Fruit fly (Drosophila melanogaster) whole organism, embryonic: ENCODE data around the gene IA-2.
A peak's percentile ranks its signal among the peaks of the same experiment; 100 is the strongest.

Experiments used
- Adf1 ChIP-seq: fragments of 200-800 bp; sonication (Bioruptor generic); IDR thresholded peaks from 2 replicates; pipeline ENCODE4 v1.3.6; 2022; ENCODE audit warnings: missing biosample characterization, missing genetic modification characterization
- Aef1 ChIP-seq: fragments of 200-800 bp; sonication (Bioruptor generic); IDR thresholded peaks from 3 replicates; pipeline ENCODE4 v1.3.6; 2022; ENCODE audit warnings: missing biosample characterization, missing genetic modification characterization
- B-H2 ChIP-seq: fragments of 200-800 bp; sonication (Bioruptor generic); optimal IDR thresholded peaks from 2 replicates; lab custom pipeline; 2018; ENCODE audit warnings: missing biosample characterization, mild to moderate bottlenecking, missing genetic modification characterization
- CG10267 ChIP-seq: fragments of 200-800 bp; sonication (Bioruptor generic); optimal IDR thresholded peaks from 2 replicates; lab custom pipeline; 2018; ENCODE audit warnings: missing biosample characterization, mild to moderate bottlenecking, missing genetic modification characterization, moderate library complexity
- CG12299 ChIP-seq: fragments of 200-800 bp; sonication (Bioruptor generic); optimal IDR thresholded peaks from 2 replicates; lab custom pipeline; 2018; ENCODE audit warnings: missing biosample characterization, mild to moderate bottlenecking, missing genetic modification characterization
- CG1233 ChIP-seq: fragments of 200-800 bp; sonication (Bioruptor generic); optimal IDR thresholded peaks from 4 replicates; lab custom pipeline; 2018; ENCODE audit warnings: missing biosample characterization, mild to moderate bottlenecking, missing genetic modification characterization
- CG12942 ChIP-seq: fragments of 200-800 bp; sonication (Bioruptor generic); optimal IDR thresholded peaks from 3 replicates; lab custom pipeline; 2016; ENCODE audit warnings: missing biosample characterization, missing genetic modification characterization
- CG13296 ChIP-seq: fragments of 200-800 bp; sonication (Bioruptor generic); optimal IDR thresholded peaks from 3 replicates; lab custom pipeline; 2018; ENCODE audit warnings: missing biosample characterization, mild to moderate bottlenecking, missing genetic modification characterization
- CG1529 ChIP-seq: fragments of 200-800 bp; sonication (Bioruptor generic); optimal IDR thresholded peaks from 3 replicates; lab custom pipeline; 2018; ENCODE audit warnings: missing biosample characterization, missing genetic modification characterization
- CG15601 ChIP-seq: fragments of 200-800 bp; sonication (Bioruptor generic); optimal IDR thresholded peaks from 3 replicates; lab custom pipeline; 2019; ENCODE audit warnings: missing biosample characterization, mild to moderate bottlenecking, missing genetic modification characterization, moderate library complexity
- CG17359 ChIP-seq: fragments of 200-800 bp; sonication (Bioruptor generic); optimal IDR thresholded peaks from 3 replicates; lab custom pipeline; 2018; ENCODE audit warnings: missing biosample characterization, mild to moderate bottlenecking, missing genetic modification characterization, moderate library complexity
- CG2116 ChIP-seq: fragments of 200-800 bp; sonication (Bioruptor generic); optimal IDR thresholded peaks from 3 replicates; lab custom pipeline; 2018; ENCODE audit warnings: missing biosample characterization, mild to moderate bottlenecking, missing genetic modification characterization
- CG32767 ChIP-seq: fragments of 200-800 bp; sonication (Bioruptor generic); IDR thresholded peaks from 2 replicates; pipeline ENCODE4 v1.3.6; 2022; ENCODE audit warnings: missing biosample characterization, missing genetic modification characterization
- CG34422 ChIP-seq: fragments of 200-800 bp; sonication (Bioruptor generic); IDR thresholded peaks from 3 replicates; pipeline ENCODE4 v1.3.6; 2022; ENCODE audit warnings: missing biosample characterization, missing genetic modification characterization
- CG4328 ChIP-seq: fragments of 200-800 bp; sonication (Bioruptor generic); optimal IDR thresholded peaks from 3 replicates; lab custom pipeline; 2017; ENCODE audit warnings: missing biosample characterization, missing genetic modification reagents, missing genetic modification characterization
- CG4730 ChIP-seq: fragments of 200-800 bp; sonication (Bioruptor generic); IDR thresholded peaks from 2 replicates; pipeline ENCODE4 v1.3.6; 2022; ENCODE audit warnings: missing biosample characterization, missing genetic modification characterization
- CG8281 ChIP-seq: fragments of 200-800 bp; sonication (Bioruptor generic); optimal IDR thresholded peaks from 2 replicates; lab custom pipeline; 2018; ENCODE audit warnings: missing biosample characterization, mild to moderate bottlenecking, missing genetic modification characterization, moderate library complexity
- CG8478 ChIP-seq: fragments of >200 bp; optimal IDR thresholded peaks from 2 replicates; lab custom pipeline; 2018
- CHES-1-like ChIP-seq: fragments of 200-800 bp; sonication (Bioruptor generic); optimal IDR thresholded peaks from 2 replicates; lab custom pipeline; 2016; ENCODE audit warnings: missing biosample characterization, missing genetic modification characterization
- CTCF ChIP-seq: fragments of 200-800 bp; sonication (Bioruptor generic); optimal IDR thresholded peaks from 2 replicates; lab custom pipeline; 2017; ENCODE audit warnings: missing biosample characterization, mild to moderate bottlenecking, missing genetic modification characterization, moderate library complexity
- D19B ChIP-seq: fragments of 200-800 bp; sonication (Bioruptor generic); optimal IDR thresholded peaks from 2 replicates; lab custom pipeline; 2017; ENCODE audit warnings: missing biosample characterization, mild to moderate bottlenecking, missing genetic modification characterization
- Mad ChIP-seq: fragments of 200-800 bp; sonication (Bioruptor generic); optimal IDR thresholded peaks from 2 replicates; lab custom pipeline; 2016; ENCODE audit warnings: missing biosample characterization, missing genetic modification characterization
- Max ChIP-seq: fragments of 200-800 bp; sonication (Bioruptor generic); optimal IDR thresholded peaks from 2 replicates; lab custom pipeline; 2016; ENCODE audit warnings: missing biosample characterization, mild to moderate bottlenecking, missing genetic modification characterization
- Mrtf ChIP-seq: fragments of 200-800 bp; sonication (Bioruptor generic); IDR thresholded peaks from 3 replicates; pipeline ENCODE4 v1.3.6; 2022; ENCODE audit warnings: missing biosample characterization, missing genetic modification characterization
- NFAT ChIP-seq: fragments of 200-800 bp; sonication (Bioruptor generic); IDR thresholded peaks from 2 replicates; pipeline ENCODE4 v1.3.6; 2022; ENCODE audit warnings: missing biosample characterization, missing genetic modification characterization
- Nf-YB ChIP-seq: fragments of 200-800 bp; sonication (Bioruptor generic); optimal IDR thresholded peaks from 3 replicates; lab custom pipeline; 2019; ENCODE audit warnings: missing biosample characterization, mild to moderate bottlenecking, missing genetic modification characterization, moderate library complexity
- Nf-YC ChIP-seq: fragments of 200-800 bp; optimal IDR thresholded peaks from 3 replicates; lab custom pipeline; 2019; ENCODE audit warnings: missing biosample characterization, mild to moderate bottlenecking, missing genetic modification characterization, moderate library complexity
- Oaz ChIP-seq: fragments of 200-800 bp; sonication (Bioruptor generic); IDR thresholded peaks from 2 replicates; pipeline ENCODE4 v1.3.6; 2022; ENCODE audit warnings: missing biosample characterization, missing genetic modification characterization
- Pdp1 ChIP-seq, 2 experiments: fragments of 200-800 bp; sonication (Bioruptor generic); optimal IDR thresholded peaks; 3 replicates each; lab custom pipeline; 2016; ENCODE audit warnings: missing biosample characterization in 2 of 2, missing genetic modification characterization in 2 of 2, mild to moderate bottlenecking in 1 of 2, moderate library complexity in 1 of 2
- cad ChIP-seq: fragments of >200 bp; optimal IDR thresholded peaks from 2 replicates; lab custom pipeline; 2017; ENCODE audit warnings: missing biosample characterization, missing genetic modification characterization
- chm ChIP-seq: fragments of 200-800 bp; sonication (Bioruptor generic); IDR thresholded peaks from 2 replicates; pipeline ENCODE4 v1.3.6; 2022; ENCODE audit warnings: missing biosample characterization, missing genetic modification characterization
- chn ChIP-seq: fragments of 200-800 bp; sonication (Bioruptor generic); optimal IDR thresholded peaks from 2 replicates; lab custom pipeline; 2016; ENCODE audit warnings: missing biosample characterization, missing genetic modification characterization
- crp ChIP-seq, 2 experiments: fragments of 200-800 bp; sonication (Bioruptor generic); optimal IDR thresholded peaks; 2 replicates in 1 of 2; 3 replicates in 1 of 2; lab custom pipeline; 2017; ENCODE audit warnings: missing biosample characterization in 2 of 2, missing genetic modification characterization in 2 of 2, mild to moderate bottlenecking in 1 of 2, moderate library complexity in 1 of 2
- da ChIP-seq: fragments of 200-800 bp; sonication (Bioruptor generic); optimal IDR thresholded peaks from 2 replicates; lab custom pipeline; 2016; ENCODE audit warnings: missing biosample characterization, missing genetic modification characterization
- fd64A ChIP-seq: fragments of 200-800 bp; sonication (Bioruptor generic); optimal IDR thresholded peaks from 3 replicates; lab custom pipeline; 2018; ENCODE audit warnings: missing biosample characterization, mild to moderate bottlenecking, missing genetic modification characterization
- hth ChIP-seq: fragments of >200 bp; optimal IDR thresholded peaks from 2 replicates; lab custom pipeline; 2017; ENCODE audit warnings: inconsistent platforms
- knrl ChIP-seq: fragments of 200-800 bp; sonication (Bioruptor generic); IDR thresholded peaks from 3 replicates; pipeline ENCODE4 v1.3.6; 2022; ENCODE audit warnings: missing biosample characterization, missing genetic modification characterization; ENCODE audit not compliant: partially characterized antibody
- lmd ChIP-seq: fragments of 200-800 bp; sonication (Bioruptor generic); IDR thresholded peaks from 2 replicates; pipeline ENCODE4 v1.3.6; 2022; ENCODE audit warnings: missing biosample characterization, missing genetic modification characterization
- p53 ChIP-seq: fragments of 200-800 bp; sonication (Bioruptor generic); optimal IDR thresholded peaks from 2 replicates; lab custom pipeline; 2016; ENCODE audit warnings: missing biosample characterization, missing genetic modification characterization
- peb ChIP-seq: fragments of 200-800 bp; sonication (Bioruptor generic); IDR thresholded peaks from 2 replicates; pipeline ENCODE4 v1.3.6; 2022; ENCODE audit warnings: missing biosample characterization, missing genetic modification characterization
- pzg ChIP-seq: fragments of 200-800 bp; sonication (Bioruptor generic); optimal IDR thresholded peaks from 3 replicates; lab custom pipeline; 2018; ENCODE audit warnings: missing biosample characterization, mild to moderate bottlenecking, missing genetic modification characterization, moderate library complexity
- sc ChIP-seq, 3 experiments: fragments of >200 bp in 2 of 3; fragments of 200-800 bp in 1 of 3; sonication (Bioruptor generic) in 1 of 3; optimal IDR thresholded peaks; 2 replicates in 2 of 3; 3 replicates in 1 of 3; lab custom pipeline; 2017; ENCODE audit warnings: mild to moderate bottlenecking in 1 of 3, missing biosample characterization in 1 of 3, missing genetic modification characterization in 1 of 3, missing genetic modification reagents in 1 of 3
- sd ChIP-seq: fragments of 200-800 bp; sonication (Bioruptor generic); optimal IDR thresholded peaks from 3 replicates; lab custom pipeline; 2018; ENCODE audit warnings: missing biosample characterization, mild to moderate bottlenecking, missing genetic modification characterization, moderate library complexity
- slp2 ChIP-seq: fragments of 200-800 bp; sonication (Bioruptor generic); optimal IDR thresholded peaks from 2 replicates; lab custom pipeline; 2016; ENCODE audit warnings: missing biosample characterization, missing genetic modification characterization
- sqz ChIP-seq: fragments of 200-800 bp; sonication (Bioruptor generic); optimal IDR thresholded peaks from 3 replicates; lab custom pipeline; 2018; ENCODE audit warnings: missing biosample characterization, mild to moderate bottlenecking, missing genetic modification characterization
- tap ChIP-seq: fragments of 200-800 bp; optimal IDR thresholded peaks from 3 replicates; lab custom pipeline; 2019; ENCODE audit warnings: missing biosample characterization, mild to moderate bottlenecking, missing genetic modification characterization, moderate library complexity
- toy ChIP-seq: fragments of 200-800 bp; sonication (Bioruptor generic); IDR thresholded peaks from 2 replicates; pipeline ENCODE4 v1.3.6; 2022; ENCODE audit warnings: missing biosample characterization, missing genetic modification characterization
- trem ChIP-seq: fragments of 200-800 bp; optimal IDR thresholded peaks from 3 replicates; lab custom pipeline; 2019; ENCODE audit warnings: missing biosample characterization, mild to moderate bottlenecking, missing genetic modification characterization, moderate library complexity
- ttk ChIP-seq: fragments of 200-800 bp; sonication (Bioruptor generic); IDR thresholded peaks from 2 replicates; pipeline ENCODE4 v2.1.2; 2022; ENCODE audit warnings: missing biosample characterization, missing genetic modification characterization
- unpg ChIP-seq: fragments of 200-800 bp; sonication (Bioruptor generic); optimal IDR thresholded peaks from 3 replicates; lab custom pipeline; 2018; ENCODE audit warnings: missing biosample characterization, mild to moderate bottlenecking, missing genetic modification characterization, moderate library complexity
- yki ChIP-seq: fragments of >200 bp; optimal IDR thresholded peaks from 3 replicates; lab custom pipeline; 2018
- z ChIP-seq: fragments of 200-800 bp; sonication (Bioruptor generic); IDR thresholded peaks from 3 replicates; pipeline ENCODE4 v1.3.6; 2022; ENCODE audit warnings: missing biosample characterization, missing genetic modification characterization

The IA-2 gene

DNA sequence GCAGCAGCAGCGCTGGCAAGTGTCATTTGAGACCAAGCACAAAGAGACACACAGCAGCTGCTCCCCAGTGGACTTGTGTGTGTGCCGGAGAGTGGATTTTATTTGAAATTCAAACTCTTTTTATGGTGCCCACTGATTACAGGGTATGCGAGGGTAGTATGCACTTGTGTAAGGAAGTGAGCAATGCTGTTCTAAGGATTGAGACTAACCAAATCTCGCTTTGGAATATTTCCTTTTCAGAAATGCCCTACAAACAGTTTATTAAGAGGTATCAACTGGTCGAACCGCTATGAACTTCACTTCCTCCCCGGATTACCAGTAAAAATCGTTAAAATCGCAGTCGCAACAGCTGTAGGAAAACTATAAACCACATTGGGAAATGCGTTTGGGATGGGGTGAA lies 27.9 kb upstream of the IA-2 start (continued):
- peak; percentile 67 for TF ChIP-seq Nf-YB (GFP tag; lab: Kevin White, UChicago)
- TF ChIP-seq pzg (GFP tag; lab: Kevin White, UChicago) = no peak
- TF ChIP-seq sd = peak; percentile 29
- TF ChIP-seq CG8281 (tag; lab: Kevin White, UChicago) = peak; percentile 61
- peak; percentile 54 for TF ChIP-seq sqz (GFP tag; lab: Kevin White, UChicago)
- TF ChIP-seq CG10267 = peak; percentile 84
- TF ChIP-seq CG12942 (GFP tag; lab: Kevin White, UChicago) = peak; percentile 91
- peak; percentile 62 for TF ChIP-seq CG2116 (GFP tag; lab: Kevin White, UChicago)
- peak; percentile 80 for TF ChIP-seq fd64A (GFP tag; lab: Kevin White, UChicago)
- peak; percentile 88 for TF ChIP-seq trem
- peak; percentile 64; the same call in 1 of the 3 replicates for TF ChIP-seq z
- peak; percentile 81 for TF ChIP-seq CG1233 (GFP tag; lab: Kevin White, UChicago)
- TF ChIP-seq CG8478 (lab: Kevin White, UChicago) = no peak
- no peak for TF ChIP-seq yki (lab: Kevin White, UChicago)
- TF ChIP-seq knrl = no peak
- TF ChIP-seq chm (GFP tag; lab: Robert Waterston, UW) = peak; percentile 97
- peak; percentile 63; the same call in 1 of the 2 replicates for TF ChIP-seq NFAT (GFP tag; lab: Robert Waterston, UW)
- peak; percentile 80 for TF ChIP-seq tap
- TF ChIP-seq CHES-1-like (GFP tag; lab: Kevin White, UChicago) = peak; percentile 90
- peak; percentile 96 for TF ChIP-seq D19B (GFP tag; lab: Kevin White, UChicago)
- peak; percentile 96 for TF ChIP-seq ttk (GFP tag; lab: Robert Waterston, UW)
- TF ChIP-seq CG17359 (tag; lab: Kevin White, UChicago) = peak; percentile 93
- TF ChIP-seq crp (GFP tag; optimal IDR thresholded peaks at IDR 0.05; lab: Kevin White, UChicago) = peak in 1 of 2 experiments; percentile 61
- peak; percentile 34; the same call in 1 of the 2 replicates for TF ChIP-seq Adf1 (GFP tag; lab: Robert Waterston, UW)
- TF ChIP-seq CG12299 = peak; percentile 66
- TF ChIP-seq CG4328 (GFP tag; lab: Kevin White, UChicago) = no peak
- peak; percentile 91 to 93 for TF ChIP-seq Pdp1 (GFP tag; optimal IDR thresholded peaks at IDR 0.05; lab: Kevin White, UChicago)
- no peak for TF ChIP-seq Nf-YC
- TF ChIP-seq da = peak; percentile 88
- TF ChIP-seq unpg = peak; percentile 90
- TF ChIP-seq Max (GFP tag; lab: Kevin White, UChicago) = peak; percentile 78
- no peak for TF ChIP-seq cad (GFP tag; lab: Kevin White, UChicago)
- peak; percentile 96 for TF ChIP-seq CG34422 (GFP tag; lab: Robert Waterston, UW)
- peak; percentile 85 for TF ChIP-seq CG15601 (tag; lab: Kevin White, UChicago)
- TF ChIP-seq CG4730 (GFP tag; lab: Robert Waterston, UW) = peak; percentile 89
- peak; percentile 92 for TF ChIP-seq peb (GFP tag; lab: Robert Waterston, UW)
- TF ChIP-seq CG32767 (GFP tag; lab: Robert Waterston, UW) = peak; percentile 90
- TF ChIP-seq sc (optimal IDR thresholded peaks at IDR 0.05; lab: Kevin White, UChicago) = no peak
- peak; percentile 95 for TF ChIP-seq sc (GFP tag; optimal IDR thresholded peaks at IDR 0.05; lab: Kevin White, UChicago)
- no peak for TF ChIP-seq B-H2 (GFP tag; lab: Kevin White, UChicago)
- TF ChIP-seq chn = peak; percentile 98
- TF ChIP-seq Mrtf (GFP tag; lab: Robert Waterston, UW) = peak; percentile 92
- peak; percentile 42 for TF ChIP-seq CTCF (GFP tag; lab: Kevin White, UChicago)
- TF ChIP-seq Mad = peak; percentile 88
- TF ChIP-seq toy (GFP tag; lab: Robert Waterston, UW) = peak; percentile 65; the same call in 1 of the 2 replicates
- peak; percentile 81 for TF ChIP-seq p53 (GFP tag; lab: Kevin White, UChicago)
- peak; percentile 93 for TF ChIP-seq lmd (GFP tag; lab: Robert Waterston, UW)
- TF ChIP-seq Aef1 (GFP tag; lab: Robert Waterston, UW) = peak; percentile 89
- peak; percentile 36 for TF ChIP-seq CG13296 (GFP tag; lab: Kevin White, UChicago)
- TF ChIP-seq hth (lab: Kevin White, UChicago) = no peak
- peak; percentile 94 for TF ChIP-seq slp2 (GFP tag; lab: Kevin White, UChicago)
- TF ChIP-seq Oaz (GFP tag; lab: Robert Waterston, UW) = peak; percentile 81
- TF ChIP-seq CG1529 = peak; percentile 91
